Fruit fly (Drosophila melanogaster) whole organism, wandering third instar larva: Measurements from ENCODE around the gene sr.

Experiments used
- Abd-B ChIP-seq: fragments of >200 bp; optimal IDR thresholded peaks from 2 replicates; lab custom pipeline; 2017; ENCODE audit warnings: missing biosample characterization, missing genetic modification characterization
- CG32264 ChIP-seq: fragments of 200-800 bp; sonication (Bioruptor generic); optimal IDR thresholded peaks from 2 replicates; lab custom pipeline; 2016; ENCODE audit warnings: missing biosample characterization, missing genetic modification characterization
- CG9705 ChIP-seq: fragments of 200-800 bp; sonication (Bioruptor generic); optimal IDR thresholded peaks from 2 replicates; lab custom pipeline; 2018; ENCODE audit warnings: missing biosample characterization, mild to moderate bottlenecking, missing genetic modification characterization
- CrebA ChIP-seq: fragments of 200-800 bp; sonication (Bioruptor generic); optimal IDR thresholded peaks from 2 replicates; lab custom pipeline; 2016; ENCODE audit warnings: missing biosample characterization, mild to moderate bottlenecking, missing genetic modification characterization, borderline replicate concordance
- Dfd ChIP-seq: fragments of >200 bp; optimal IDR thresholded peaks from 2 replicates; lab custom pipeline; 2017; ENCODE audit warnings: missing biosample characterization, missing genetic modification characterization
- Dif ChIP-seq: fragments of 200-275, 200-300 bp; sonication (Bioruptor generic); optimal IDR thresholded peaks from 2 replicates; lab custom pipeline; 2018; ENCODE audit warnings: missing biosample characterization, missing genetic modification characterization; ENCODE audit not compliant: partially characterized antibody
- GATAd ChIP-seq: sonication (Bioruptor generic); optimal IDR thresholded peaks from 2 replicates; lab custom pipeline; 2016; ENCODE audit warnings: missing biosample characterization, missing genetic modification characterization
- HLH106 ChIP-seq: fragments of 200-800 bp; optimal IDR thresholded peaks from 3 replicates; lab custom pipeline; 2019; ENCODE audit warnings: missing biosample characterization, mild to moderate bottlenecking, missing genetic modification characterization, moderate library complexity
- Hnf4 ChIP-seq: fragments of 200-800 bp; sonication (Bioruptor generic); optimal IDR thresholded peaks from 2 replicates; lab custom pipeline; 2016; ENCODE audit warnings: missing biosample characterization, mild to moderate bottlenecking, missing genetic modification characterization
- Hr78 ChIP-seq: fragments of >200 bp; optimal IDR thresholded peaks from 2 replicates; lab custom pipeline; 2017; ENCODE audit warnings: missing biosample characterization, missing genetic modification characterization
- Hr83 ChIP-seq: fragments of 200-300 bp; sonication (Bioruptor generic); optimal IDR thresholded peaks from 2 replicates; lab custom pipeline; 2016; ENCODE audit warnings: missing biosample characterization, mild to moderate bottlenecking, missing genetic modification characterization, moderate library complexity; ENCODE audit not compliant: poor library complexity, severe bottlenecking
- Jra ChIP-seq: sonication (Bioruptor generic); optimal IDR thresholded peaks from 2 replicates; lab custom pipeline; 2016; ENCODE audit warnings: missing biosample characterization, missing genetic modification characterization
- Myc ChIP-seq: fragments of >200 bp; optimal IDR thresholded peaks from 2 replicates; lab custom pipeline; 2017
- N ChIP-seq: fragments of >200 bp; optimal IDR thresholded peaks from 2 replicates; lab custom pipeline; 2018; ENCODE audit warnings: missing biosample characterization, missing external identifiers, missing genetic modification characterization
- OdsH ChIP-seq: fragments of 200-800 bp; sonication (Bioruptor generic); optimal IDR thresholded peaks from 2 replicates; lab custom pipeline; 2016; ENCODE audit warnings: missing biosample characterization, mild to moderate bottlenecking, missing genetic modification characterization
- Rel ChIP-seq, 2 experiments: fragments of 200-800 bp; sonication (Bioruptor generic) in 1 of 2; optimal IDR thresholded peaks; 2 replicates in 1 of 2; 3 replicates in 1 of 2; lab custom pipeline; 2016 to 2019; ENCODE audit warnings: mild to moderate bottlenecking in 2 of 2, missing biosample characterization in 2 of 2, missing genetic modification characterization in 2 of 2, moderate library complexity in 1 of 2
- Sp1 ChIP-seq: fragments of 200-800 bp; sonication (Bioruptor generic); optimal IDR thresholded peaks from 3 replicates; lab custom pipeline; 2019; ENCODE audit warnings: missing biosample characterization, mild to moderate bottlenecking, missing genetic modification characterization, moderate library complexity
- Vsx2 ChIP-seq: fragments of 200-300, 225-300 bp; sonication (Bioruptor generic); optimal IDR thresholded peaks from 2 replicates; lab custom pipeline; 2018; ENCODE audit warnings: missing biosample characterization, missing genetic modification characterization; ENCODE audit not compliant: partially characterized antibody
- br ChIP-seq: fragments of 200-800 bp; sonication (Bioruptor generic); optimal IDR thresholded peaks from 2 replicates; lab custom pipeline; 2016; ENCODE audit warnings: missing biosample characterization, missing genetic modification characterization
- brk ChIP-seq: fragments of 200-800 bp; sonication (Bioruptor generic); optimal IDR thresholded peaks from 2 replicates; lab custom pipeline; 2016; ENCODE audit warnings: missing biosample characterization, mild to moderate bottlenecking, missing genetic modification characterization
- dl ChIP-seq, 2 experiments: fragments of 175-275, 200-275 bp in 1 of 2; fragments of 200-275 bp in 1 of 2; sonication (Bioruptor generic); optimal IDR thresholded peaks; lab custom pipeline; 2018; ENCODE audit warnings: mild to moderate bottlenecking in 2 of 2, missing biosample characterization in 2 of 2, missing genetic modification characterization in 2 of 2, moderate library complexity in 2 of 2; ENCODE audit not compliant: partially characterized antibody in 2 of 2, insufficient read depth in 1 of 2
- dsf ChIP-seq: sonication (Bioruptor generic); optimal IDR thresholded peaks from 2 replicates; lab custom pipeline; 2016; ENCODE audit warnings: missing biosample characterization, missing genetic modification characterization, borderline replicate concordance
- ey ChIP-seq: fragments of 200-800 bp; sonication (Bioruptor generic); optimal IDR thresholded peaks from 2 replicates; lab custom pipeline; 2016; ENCODE audit warnings: missing biosample characterization, missing genetic modification characterization
- fru ChIP-seq: fragments of 200-800 bp; sonication (Bioruptor generic); optimal IDR thresholded peaks from 3 replicates; lab custom pipeline; 2016; ENCODE audit warnings: missing biosample characterization, mild to moderate bottlenecking, missing genetic modification characterization
- jim ChIP-seq: fragments of 175-275, 200-325 bp; sonication (Bioruptor generic); optimal IDR thresholded peaks from 2 replicates; lab custom pipeline; 2016; ENCODE audit warnings: missing biosample characterization, mild to moderate bottlenecking, missing genetic modification characterization
- pan ChIP-seq: fragments of >200 bp; optimal IDR thresholded peaks from 2 replicates; lab custom pipeline; 2017
- psq ChIP-seq: fragments of 200-800 bp; sonication (Bioruptor generic); optimal IDR thresholded peaks from 3 replicates; lab custom pipeline; 2017; ENCODE audit warnings: missing biosample characterization, mild to moderate bottlenecking, missing genetic modification characterization, moderate library complexity
- rgr ChIP-seq: fragments of 200-800 bp; sonication (Bioruptor generic); optimal IDR thresholded peaks from 3 replicates; lab custom pipeline; 2016; ENCODE audit warnings: missing biosample characterization, mild to moderate bottlenecking, missing genetic modification characterization
- sage ChIP-seq: fragments of 200-800 bp; sonication (Bioruptor generic); optimal IDR thresholded peaks from 2 replicates; lab custom pipeline; 2016; ENCODE audit warnings: missing biosample characterization, mild to moderate bottlenecking, missing genetic modification characterization
- sv ChIP-seq: fragments of 200-800 bp; sonication (Bioruptor generic); optimal IDR thresholded peaks from 3 replicates; lab custom pipeline; 2016; ENCODE audit warnings: missing biosample characterization, missing genetic modification characterization
- tai ChIP-seq: sonication (Bioruptor generic); optimal IDR thresholded peaks from 2 replicates; lab custom pipeline; 2016; ENCODE audit warnings: missing biosample characterization, missing genetic modification characterization
- usp ChIP-seq: fragments of >200 bp; optimal IDR thresholded peaks from 2 replicates; lab custom pipeline; 2017; ENCODE audit warnings: missing biosample characterization, missing genetic modification characterization

Gene sr

dm6 chr3R:18080748-18081147, 9.9 kb upstream of the sr start, which contains the start of gene bard:
TSS of gene bard (plus strand) at chr3R:18081048.
- TF ChIP-seq Sp1 (GFP tag; lab: Kevin White, UChicago) (no peak), N (GFP tag; lab: Kevin White, UChicago) (no peak), CG9705 (no peak), brk (GFP tag; lab: Kevin White, UChicago) (no peak), br (GFP tag; lab: Kevin White, UChicago) (no peak), dl (GFP tag; optimal IDR thresholded peaks at IDR 0.05; lab: Kevin White, UChicago; ENCODE audit: insufficient read depth in 1 of 2, partially characterized antibody in 2 of 2) (no peak), sv (GFP tag; lab: Kevin White, UChicago) (no peak), CG32264 (GFP tag; lab: Kevin White, UChicago) (no peak), Hr78 (no peak), rgr (no peak), Hr83 (GFP tag; lab: Kevin White, UChicago) (no peak), usp (GFP tag; lab: Kevin White, UChicago) (no peak)

dm6 chr3R:18083297-18083696, 7.3 kb upstream of the sr start:
- TF ChIP-seq Dif = no peak
- no peak for TF ChIP-seq usp (GFP tag; lab: Kevin White, UChicago)
- no peak for TF ChIP-seq ey (GFP tag; lab: Kevin White, UChicago)
- TF ChIP-seq Myc (lab: Kevin White, UChicago) = no peak

- TF ChIP-seq CrebA (GFP tag; lab: Kevin White, UChicago) (no peak), pan (no peak), ey (GFP tag; lab: Kevin White, UChicago) (no peak), br (GFP tag; lab: Kevin White, UChicago) (no peak), Jra (GFP tag; lab: Kevin White, UChicago) (no peak), GATAd (no peak), Myc (lab: Kevin White, UChicago) (no peak), fru (GFP tag; lab: Kevin White, UChicago) (no peak), OdsH (GFP tag; lab: Kevin White, UChicago) (no peak), tai (GFP tag; lab: Kevin White, UChicago) (no peak), rgr (no peak), Abd-B (GFP tag; lab: Kevin White, UChicago) (no peak), Hr78 (no peak), usp (GFP tag; lab: Kevin White, UChicago) (no peak), dsf (GFP tag; lab: Kevin White, UChicago) (no peak)
Observed at dm6 chr3R:18088238-18088637, 2.4 kb upstream of the sr start.

dm6 chr3R:18089448-18089847, 1.2 kb upstream of the sr start:
- TF ChIP-seq jim (GFP tag; lab: Kevin White, UChicago) = no peak
- TF ChIP-seq Jra (GFP tag; lab: Kevin White, UChicago) = no peak
- TF ChIP-seq Vsx2 (GFP tag; lab: Kevin White, UChicago) = no peak
- no peak for TF ChIP-seq OdsH (GFP tag; lab: Kevin White, UChicago)

- TF ChIP-seq GATAd = no peak
- no peak for TF ChIP-seq Dfd
- TF ChIP-seq Dif = no peak
- no peak for TF ChIP-seq tai (GFP tag; lab: Kevin White, UChicago)
- TF ChIP-seq Hr78 = no peak
- no peak for TF ChIP-seq Rel (GFP tag; optimal IDR thresholded peaks at IDR 0.05; lab: Kevin White, UChicago)
- TF ChIP-seq Rel (tag; optimal IDR thresholded peaks at IDR 0.05; lab: Kevin White, UChicago) = no peak
- no peak for TF ChIP-seq Abd-B (GFP tag; lab: Kevin White, UChicago)
- TF ChIP-seq Myc (lab: Kevin White, UChicago) = no peak
- TF ChIP-seq HLH106 = no peak
- no peak for TF ChIP-seq Hnf4 (GFP tag; lab: Kevin White, UChicago)
- TF ChIP-seq CG9705 = no peak
- TF ChIP-seq pan = no peak
- no peak for TF ChIP-seq sage (GFP tag; lab: Kevin White, UChicago)
- TF ChIP-seq CrebA (GFP tag; lab: Kevin White, UChicago) = no peak
- no peak for TF ChIP-seq psq (GFP tag; lab: Kevin White, UChicago)
Observed at dm6 chr3R:18094649-18095048, 4.0 kb downstream of the sr start.
